Worm (Caenorhabditis elegans) whole organism, L1 larva: Measurements from ENCODE around the gene lgc-13.

Experiments used
- C16A3.4 ChIP-seq: fragments of 150-350 bp; optimal IDR thresholded peaks from 2 replicates; lab custom pipeline; 2014; ENCODE audit warnings: missing biosample characterization, missing genetic modification characterization
- aly-2 ChIP-seq: fragments of 150-350 bp; optimal IDR thresholded peaks from 2 replicates; lab custom pipeline; 2014; ENCODE audit warnings: missing biosample characterization, missing genetic modification characterization
- ama-1 ChIP-seq: fragments of 150-350 bp; optimal IDR thresholded peaks from 2 replicates; lab custom pipeline; 2014
- blmp-1 ChIP-seq: fragments of 150-350 bp; optimal IDR thresholded peaks from 2 replicates; lab custom pipeline; 2014; ENCODE audit warnings: missing biosample characterization, missing genetic modification characterization
- ceh-63 ChIP-seq: fragments of 200-800 bp; sonication (Bioruptor generic); optimal IDR thresholded peaks from 2 replicates; lab custom pipeline; 2018; ENCODE audit warnings: mild to moderate bottlenecking, missing genetic modification characterization, missing compliant biosample characterization
- ceh-82 ChIP-seq, 3 experiments: fragments of 150-350 bp in 1 of 3; sonication (generic microtip) in 2 of 3; optimal IDR thresholded peaks; 2 replicates each; lab custom pipeline; 2014 to 2017; ENCODE audit warnings: missing biosample characterization in 3 of 3, missing genetic modification characterization in 3 of 3
- ceh-90 ChIP-seq: sonication (generic microtip); optimal IDR thresholded peaks from 2 replicates; lab custom pipeline; 2016; ENCODE audit warnings: missing genetic modification characterization, missing compliant biosample characterization
- ces-1 ChIP-seq: fragments of 150-350 bp; optimal IDR thresholded peaks from 2 replicates; lab custom pipeline; 2014; ENCODE audit warnings: missing biosample characterization, missing genetic modification reagents, missing genetic modification characterization
- dsc-1 ChIP-seq: sonication (generic microtip); optimal IDR thresholded peaks from 2 replicates; lab custom pipeline; 2016; ENCODE audit warnings: mild to moderate bottlenecking, missing genetic modification characterization, missing compliant biosample characterization
- elt-2 ChIP-seq: sonication (generic microtip); optimal IDR thresholded peaks from 2 replicates; lab custom pipeline; 2016; ENCODE audit warnings: missing genetic modification characterization, mild to moderate bottlenecking, inconsistent platforms, missing compliant biosample characterization, missing genetic modification reagents
- fkh-10 ChIP-seq: sonication (generic microtip); optimal IDR thresholded peaks from 2 replicates; lab custom pipeline; 2017; ENCODE audit warnings: missing biosample characterization, missing genetic modification reagents, missing genetic modification characterization
- fkh-4 ChIP-seq: sonication (generic microtip); optimal IDR thresholded peaks from 2 replicates; lab custom pipeline; 2016; ENCODE audit warnings: missing compliant biosample characterization, missing genetic modification characterization, borderline replicate concordance
- fkh-8 ChIP-seq: sonication (generic microtip); optimal IDR thresholded peaks from 2 replicates; lab custom pipeline; 2016; ENCODE audit warnings: mild to moderate bottlenecking, missing genetic modification characterization, missing compliant biosample characterization
- fos-1 ChIP-seq: fragments of 150-350 bp; optimal IDR thresholded peaks from 2 replicates; lab custom pipeline; 2014; ENCODE audit warnings: missing biosample characterization, missing genetic modification characterization
- grh-1 ChIP-seq: fragments of 200-800 bp; sonication (Bioruptor generic); IDR thresholded peaks from 2 replicates; pipeline ENCODE4 v1.3.6; 2022; ENCODE audit warnings: missing genetic modification reagents, missing genetic modification characterization, missing compliant biosample characterization
- hpl-2 ChIP-seq: fragments of 150-350 bp; optimal IDR thresholded peaks from 2 replicates; lab custom pipeline; 2014; ENCODE audit warnings: missing biosample characterization, missing genetic modification reagents, missing genetic modification characterization
- jun-1 ChIP-seq: fragments of 150-350 bp; optimal IDR thresholded peaks from 2 replicates; lab custom pipeline; 2014; ENCODE audit warnings: missing biosample characterization, missing genetic modification reagents, missing genetic modification characterization
- lin-14 ChIP-seq: fragments of 200-800 bp; sonication (Bioruptor generic); optimal IDR thresholded peaks from 2 replicates; lab custom pipeline; 2018; ENCODE audit warnings: mild to moderate bottlenecking, missing genetic modification characterization, moderate library complexity, missing compliant biosample characterization
- lsy-2 ChIP-seq, 2 experiments: fragments of 150-350 bp; optimal IDR thresholded peaks; 2 replicates each; lab custom pipeline; 2014; ENCODE audit warnings: missing biosample characterization in 2 of 2, missing genetic modification characterization in 2 of 2
- nhr-28 ChIP-seq: fragments of 150-350 bp; optimal IDR thresholded peaks from 2 replicates; lab custom pipeline; 2014; ENCODE audit warnings: missing biosample characterization, missing genetic modification characterization
- nhr-47 ChIP-seq: sonication (generic microtip); optimal IDR thresholded peaks from 2 replicates; lab custom pipeline; 2016; ENCODE audit warnings: mild to moderate bottlenecking, missing genetic modification characterization, moderate library complexity, missing compliant biosample characterization
- nhr-71 ChIP-seq: sonication (generic microtip); optimal IDR thresholded peaks from 2 replicates; lab custom pipeline; 2016; ENCODE audit warnings: mild to moderate bottlenecking, missing genetic modification characterization, moderate library complexity, missing compliant biosample characterization
- nhr-84 ChIP-seq: sonication (generic microtip); optimal IDR thresholded peaks from 2 replicates; lab custom pipeline; 2017; ENCODE audit warnings: missing biosample characterization, missing genetic modification characterization
- nhr-85 ChIP-seq: sonication (generic microtip); peaks from one replicate; lab custom pipeline; 2016; ENCODE audit warnings: missing genetic modification characterization, inconsistent platforms, missing compliant biosample characterization
- pax-3 ChIP-seq: fragments of 200-800 bp; sonication (Bioruptor generic); optimal IDR thresholded peaks from 2 replicates; lab custom pipeline; 2018; ENCODE audit warnings: mild to moderate bottlenecking, missing genetic modification characterization, moderate library complexity, missing compliant biosample characterization
- pqm-1 ChIP-seq: sonication (generic microtip); optimal IDR thresholded peaks from 3 replicates; lab custom pipeline; 2017; ENCODE audit warnings: missing biosample characterization, missing genetic modification characterization
- snu-23 ChIP-seq: sonication (generic microtip); optimal IDR thresholded peaks from 2 replicates; lab custom pipeline; 2016; ENCODE audit warnings: missing genetic modification characterization, missing compliant biosample characterization
- sptf-1 ChIP-seq: fragments of 150-350 bp; optimal IDR thresholded peaks from 2 replicates; lab custom pipeline; 2014; ENCODE audit warnings: missing biosample characterization, missing genetic modification characterization
- sup-37 ChIP-seq: fragments of 200-800 bp; sonication (Bioruptor generic); optimal IDR thresholded peaks from 2 replicates; lab custom pipeline; 2018; ENCODE audit warnings: mild to moderate bottlenecking, missing genetic modification characterization, missing compliant biosample characterization
- tlp-1 ChIP-seq: fragments of 150-350 bp; optimal IDR thresholded peaks from 2 replicates; lab custom pipeline; 2014; ENCODE audit warnings: missing biosample characterization, missing genetic modification characterization
- unc-86 ChIP-seq: sonication (generic microtip); optimal IDR thresholded peaks from 2 replicates; lab custom pipeline; 2016; ENCODE audit warnings: missing genetic modification characterization, missing compliant biosample characterization
- unc-98 ChIP-seq: fragments of 200-800 bp; sonication (Bioruptor generic); IDR thresholded peaks from 2 replicates; pipeline ENCODE4 v1.3.6; 2022; ENCODE audit warnings: missing genetic modification characterization, missing compliant biosample characterization
- ztf-11 ChIP-seq, 2 experiments: sonication (generic microtip); optimal IDR thresholded peaks; 2 replicates each; lab custom pipeline; 2016 to 2017; ENCODE audit warnings: missing genetic modification characterization in 2 of 2, missing biosample characterization in 1 of 2, missing compliant biosample characterization in 1 of 2

lgc-13 gene

DNA sequence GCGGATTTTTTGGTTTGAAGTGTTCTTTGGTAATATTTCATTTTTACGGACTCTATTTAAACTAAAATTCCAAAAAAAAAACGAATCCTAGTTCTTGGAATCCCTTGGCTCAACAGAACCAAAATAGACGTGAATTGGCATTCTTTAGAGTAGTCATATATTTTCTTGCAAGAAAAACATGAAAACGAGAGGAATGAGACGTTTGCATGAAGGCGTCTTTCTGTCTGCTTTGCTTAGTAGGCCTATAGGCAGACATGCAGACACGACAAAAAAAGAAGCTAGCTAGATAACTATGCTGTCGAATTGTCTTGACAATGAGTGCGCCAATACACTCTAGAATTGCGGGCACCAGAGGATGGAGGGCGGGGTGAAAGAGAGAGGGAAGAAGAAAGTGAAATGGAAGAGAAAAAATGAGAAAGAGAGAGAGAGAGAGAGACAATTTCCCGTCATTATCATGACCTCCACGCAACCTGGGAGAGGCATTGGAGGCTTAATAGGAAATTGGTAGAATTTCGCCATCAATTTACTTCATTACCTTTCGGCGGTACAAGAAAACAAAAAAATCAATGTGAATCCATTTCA is 28.3 kb upstream of the lgc-13 start:
- TF ChIP-seq pax-3 (tag; lab: Kevin White, UChicago) = no peak
- peak in 2 of 3 experiments; percentile 15 to 21 for TF ChIP-seq ceh-82 (tag; optimal IDR thresholded peaks at IDR 0.05; lab: Kevin White, UChicago)
- TF ChIP-seq fkh-8 (tag; lab: Kevin White, UChicago) = peak; percentile 74
- TF ChIP-seq sup-37 (GFP tag; lab: Kevin White, UChicago) = no peak
- no peak for TF ChIP-seq grh-1
- TF ChIP-seq elt-2 (tag; lab: Kevin White, UChicago) = no peak
- TF ChIP-seq jun-1 (tag; lab: Kevin White, UChicago) = peak; percentile 19
- TF ChIP-seq blmp-1 (tag; lab: Kevin White, UChicago) = peak; percentile 96
- TF ChIP-seq C16A3.4 (tag; lab: Kevin White, UChicago) = no peak
- TF ChIP-seq dsc-1 (tag; lab: Kevin White, UChicago) = peak; percentile 16
- peak; percentile 70 for TF ChIP-seq lin-14 (GFP tag; lab: Kevin White, UChicago)
- TF ChIP-seq pqm-1 = no peak
- peak; percentile 25 for TF ChIP-seq snu-23 (GFP tag; lab: Kevin White, UChicago)
- TF ChIP-seq nhr-47 (tag; lab: Kevin White, UChicago) = peak; percentile 31
- TF ChIP-seq nhr-85 (tag; lab: Kevin White, UChicago) = peak; percentile 80
- no peak for TF ChIP-seq aly-2 (tag; lab: Kevin White, UChicago)
- TF ChIP-seq tlp-1 = no peak
- TF ChIP-seq sptf-1 (tag; lab: Kevin White, UChicago) = no peak
- peak in 1 of 2 experiments; percentile 2 for TF ChIP-seq lsy-2 (tag; optimal IDR thresholded peaks at IDR 0.05; lab: Kevin White, UChicago)
- no peak for TF ChIP-seq nhr-28 (tag; lab: Kevin White, UChicago)
- TF ChIP-seq nhr-71 (tag; lab: Kevin White, UChicago) = peak; percentile 37

DNA sequence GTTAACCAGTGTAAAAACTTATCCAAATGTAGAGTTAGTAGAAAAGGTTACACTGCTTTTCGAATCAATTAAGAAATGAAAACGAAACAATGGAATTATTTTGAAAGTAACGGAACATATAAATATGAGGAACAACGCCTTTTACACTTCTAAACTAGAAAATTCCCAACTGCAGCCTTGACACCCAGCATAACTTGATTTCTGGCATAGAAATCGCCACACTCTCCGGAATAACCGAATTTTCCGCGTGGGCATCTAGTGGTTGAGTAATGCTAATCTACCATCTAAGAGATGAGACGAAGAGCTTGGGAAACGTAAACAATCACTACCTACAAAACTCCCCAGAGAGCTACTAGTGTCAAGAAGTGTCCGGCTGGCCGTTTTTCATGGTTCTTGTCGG is 27.7 kb upstream of the lgc-13 start:
- no peak for TF ChIP-seq ama-1
- no peak for TF ChIP-seq fkh-4 (tag; lab: Kevin White, UChicago)
- no peak for TF ChIP-seq fkh-10 (GFP tag; lab: Kevin White, UChicago)

DNA sequence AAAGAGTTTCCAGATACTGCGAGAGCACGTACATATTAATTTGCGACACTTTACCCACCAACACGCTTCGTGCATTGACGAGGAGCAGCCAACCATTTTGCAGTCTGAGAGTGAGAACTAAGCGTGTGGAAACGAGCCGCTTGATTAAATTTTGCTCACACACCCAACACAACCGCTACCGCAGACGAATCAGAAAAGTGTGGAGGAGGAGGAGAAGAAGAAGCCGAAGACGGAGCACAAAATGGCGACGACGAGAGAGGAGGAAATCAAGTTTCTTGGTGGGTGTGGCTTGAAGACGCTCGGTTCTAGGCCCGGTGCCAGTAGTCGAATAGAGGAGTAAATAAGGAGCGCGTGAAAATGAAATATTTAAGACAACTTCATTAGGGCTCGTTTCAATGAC is 26.2 kb upstream of the lgc-13 start:
- TF ChIP-seq ceh-63 (GFP tag; lab: Kevin White, UChicago) (peak; percentile 17), fos-1 (tag; lab: Kevin White, UChicago) (no peak), nhr-84 (tag; lab: Kevin White, UChicago) (no peak), fkh-8 (tag; lab: Kevin White, UChicago) (peak; percentile 66), hpl-2 (GFP tag; lab: Kevin White, UChicago) (no peak), lin-14 (GFP tag; lab: Kevin White, UChicago) (peak; percentile 62), fkh-10 (GFP tag; lab: Kevin White, UChicago) (peak; percentile 60), ces-1 (peak; percentile 79), dsc-1 (tag; lab: Kevin White, UChicago) (peak; percentile 25), unc-86 (peak; percentile 13)

DNA sequence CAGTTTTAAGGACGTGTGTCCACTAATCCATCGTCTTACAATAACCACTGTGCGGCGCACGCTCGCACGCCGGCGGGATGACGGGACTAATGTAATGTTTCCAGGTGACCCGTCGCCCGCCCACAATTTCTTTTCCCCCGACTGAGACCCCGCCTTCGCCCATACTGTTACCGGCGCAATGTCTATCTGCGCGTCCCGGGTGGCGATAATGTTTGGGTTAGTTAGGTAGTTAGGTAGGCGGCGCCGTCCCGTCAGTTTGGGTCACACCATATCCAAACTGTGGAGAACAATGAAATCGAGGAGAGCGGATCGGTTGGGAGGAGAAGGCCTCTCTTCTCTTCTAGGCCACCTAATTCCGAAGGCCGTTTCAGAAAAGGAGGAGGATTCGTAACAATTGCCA is 22.7 kb upstream of the lgc-13 start:
- TF ChIP-seq unc-98 (GFP tag; lab: Robert Waterston, UW) (no peak), ceh-90 (tag; lab: Kevin White, UChicago) (no peak), ztf-11 (tag; optimal IDR thresholded peaks at IDR 0.05; lab: Kevin White, UChicago) (peak in 1 of 2 experiments; percentile 5), dsc-1 (tag; lab: Kevin White, UChicago) (peak; percentile 14)

DNA sequence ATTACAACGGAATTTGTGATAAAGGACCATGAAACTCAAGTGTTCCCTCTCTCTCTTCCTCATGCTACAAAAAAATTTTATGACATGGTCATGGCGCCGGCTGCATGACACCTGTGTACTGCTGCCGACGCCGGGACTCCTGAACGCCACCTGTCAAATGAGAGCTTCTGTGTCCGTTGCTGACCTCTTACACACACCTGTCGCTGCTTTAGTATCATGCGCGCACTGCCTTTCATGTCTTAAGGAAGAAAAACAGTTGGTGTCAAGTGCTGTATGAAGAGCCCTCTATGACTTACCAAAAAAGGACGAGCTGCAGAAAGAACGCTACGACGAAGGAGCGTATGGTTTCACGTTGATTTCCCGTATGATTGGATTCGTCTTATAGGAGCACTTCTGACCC is 16.3 kb upstream of the lgc-13 start:
- TF ChIP-seq ztf-11 (tag; optimal IDR thresholded peaks at IDR 0.05; lab: Kevin White, UChicago) (peak in 1 of 2 experiments; percentile 46), nhr-84 (tag; lab: Kevin White, UChicago) (no peak)
